Fruit fly (Drosophila melanogaster): Measurements from ENCODE around the gene mRpS22.

Gene mRpS22

DNA sequence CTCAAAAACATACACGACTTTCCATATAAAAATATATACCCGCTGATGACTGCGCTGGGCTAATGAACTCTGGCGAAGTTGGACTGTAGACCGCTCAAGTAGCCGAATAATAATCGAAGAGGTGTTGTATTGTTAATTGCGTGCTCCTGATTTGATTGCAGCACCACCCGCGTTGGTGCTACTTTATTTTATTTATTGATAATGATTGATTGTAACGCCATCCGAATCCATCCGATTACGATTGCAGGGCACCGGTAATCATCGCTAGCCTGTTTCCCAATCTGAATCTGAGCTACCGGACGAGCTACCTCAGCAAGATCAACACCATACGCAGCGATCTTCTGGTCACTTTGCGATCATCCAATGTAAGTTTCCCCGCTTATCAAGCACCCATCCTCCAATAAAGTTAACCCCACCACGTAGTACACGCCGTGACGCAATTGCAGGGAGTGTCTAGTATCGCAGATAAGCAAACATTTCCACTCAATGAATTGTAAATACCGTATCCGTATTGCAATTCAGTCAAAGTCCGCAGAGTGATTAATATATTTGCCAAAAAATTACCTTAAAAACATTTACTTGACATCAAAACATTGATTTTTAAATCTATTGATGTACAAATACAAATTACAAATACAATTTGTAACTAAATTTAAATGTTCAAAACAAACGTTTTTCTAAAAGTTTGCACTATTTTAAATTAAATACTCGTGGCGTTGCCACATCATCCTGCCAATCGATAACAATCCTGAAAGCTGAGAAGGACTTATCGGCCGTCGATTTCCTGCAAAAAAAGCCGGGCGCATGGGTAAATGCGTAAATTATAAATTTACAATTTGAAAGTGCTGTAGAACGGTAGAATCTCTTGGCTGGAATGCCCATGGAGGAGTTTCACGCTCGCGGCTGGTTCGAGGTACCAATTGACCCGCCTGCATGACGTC, 12.5 kb downstream of the mRpS22 start (continued):
- TF ChIP-seq BEAF-32 (GFP tag; optimal IDR thresholded peaks at IDR 0.05) (peak; percentile 34), Bgb (GFP tag; IDR thresholded peaks at IDR 0.05; ENCODE audit: partially characterized antibody) (0 out of 2 replicates have a peak, but pooled peaks have one; percentile 12), gt (GFP tag; IDR thresholded peaks at IDR 0.05) (no peak), E2f2 (GFP tag; IDR thresholded peaks at IDR 0.05) (peak; percentile 53), Deaf1 (tag; optimal IDR thresholded peaks at IDR 0.05) (no peak), ara (GFP tag; IDR thresholded peaks at IDR 0.05) (no peak), sug (tag; optimal IDR thresholded peaks at IDR 0.05) (peak; percentile 94), sob (GFP tag; IDR thresholded peaks at IDR 0.05) (no peak), onecut (GFP tag; IDR thresholded peaks at IDR 0.05) (no peak), CG3838 (GFP tag; optimal IDR thresholded peaks at IDR 0.05) (no peak), BtbVII (GFP tag; optimal IDR thresholded peaks at IDR 0.05) (no peak), HLH3B (GFP tag; IDR thresholded peaks at IDR 0.05) (no peak), cas (GFP tag; IDR thresholded peaks at IDR 0.05) (no peak), HHEX (GFP tag; optimal IDR thresholded peaks at IDR 0.05) (no peak), amos (GFP tag; IDR thresholded peaks at IDR 0.05; ENCODE audit: partially characterized antibody) (0 out of 2 replicates have a peak, but pooled peaks have one; percentile 9), CG8290 (GFP tag; optimal IDR thresholded peaks at IDR 0.05) (no peak), CG8290 (tag; optimal IDR thresholded peaks at IDR 0.05) (no peak), mirr (GFP tag; optimal IDR thresholded peaks at IDR 0.05) (peak; percentile 33), CG10274 (GFP tag; optimal IDR thresholded peaks at IDR 0.05) (no peak), emc (GFP tag; optimal IDR thresholded peaks at IDR 0.05) (no peak), Scr (GFP tag; IDR thresholded peaks at IDR 0.05; ENCODE audit: partially characterized antibody) (no peak), nau (GFP tag; optimal IDR thresholded peaks at IDR 0.05) (no peak), Mes4 (GFP tag; optimal IDR thresholded peaks at IDR 0.05) (no peak), grn (GFP tag; optimal IDR thresholded peaks at IDR 0.05) (peak; percentile 65), CG7987 (GFP tag; optimal IDR thresholded peaks at IDR 0.05) (peak; percentile 21), Vsx1 (GFP tag; optimal IDR thresholded peaks at IDR 0.05) (no peak), pb (GFP tag; optimal IDR thresholded peaks at IDR 0.05) (no peak), Oli (tag; optimal IDR thresholded peaks at IDR 0.05) (no peak), Awh (GFP tag; IDR thresholded peaks at IDR 0.05) (no peak), Dip3 (GFP tag; optimal IDR thresholded peaks at IDR 0.05) (no peak), unc-4 (GFP tag; IDR thresholded peaks at IDR 0.05; ENCODE audit: partially characterized antibody) (0 out of 2 replicates have a peak, but pooled peaks have one; percentile 16), en (GFP tag; optimal IDR thresholded peaks at IDR 0.05) (no peak), CG11247 (GFP tag; IDR thresholded peaks at IDR 0.05) (no peak), CG6689 (GFP tag; IDR thresholded peaks at IDR 0.05) (no peak), CG11696 (GFP tag; IDR thresholded peaks at IDR 0.05) (no peak), ci (GFP tag; IDR thresholded peaks at IDR 0.05) (peak; percentile 47; the same call in 1 of the 3 replicates), ewg (GFP tag; optimal IDR thresholded peaks at IDR 0.05) (peak; percentile 29), CG6791 (GFP tag; IDR thresholded peaks at IDR 0.05; ENCODE audit: partially characterized antibody) (no peak), caup (GFP tag; optimal IDR thresholded peaks at IDR 0.05; ENCODE audit: severe bottlenecking) (no peak), Pdp1 (GFP tag; optimal IDR thresholded peaks at IDR 0.05) (peak in 1 of 2 experiments; percentile 75), CG31441 (GFP tag; IDR thresholded peaks at IDR 0.05) (no peak), CG14860 (GFP tag; IDR thresholded peaks at IDR 0.05; ENCODE audit: partially characterized antibody) (no peak), CG2116 (GFP tag; optimal IDR thresholded peaks at IDR 0.05) (peak; percentile 59), zf30C (GFP tag; optimal IDR thresholded peaks at IDR 0.05) (no peak), CG6272 (GFP tag; IDR thresholded peaks at IDR 0.05) (no peak), CTCF (GFP tag; optimal IDR thresholded peaks at IDR 0.05) (no peak), Doc3 (GFP tag; IDR thresholded peaks at IDR 0.05; ENCODE audit: partially characterized antibody) (no peak), mld (GFP tag; IDR thresholded peaks at IDR 0.05; ENCODE audit: partially characterized antibody) (no peak), CG14050 (GFP tag; IDR thresholded peaks at IDR 0.05) (no peak)

All from whole organism, embryonic.